Fruit fly (Drosophila melanogaster) whole organism, embryonic: ENCODE results near the gene twe.

Source experiments
- ATbp ChIP-seq: fragments of 200-800 bp; sonication (Bioruptor generic); optimal IDR thresholded peaks from 2 replicates; lab custom pipeline; 2017; ENCODE audit warnings: missing biosample characterization, mild to moderate bottlenecking, missing genetic modification characterization, missing genetic modification reagents
- Atf6 ChIP-seq: fragments of 200-800 bp; sonication (Bioruptor generic); IDR thresholded peaks from 2 replicates; pipeline ENCODE4 v1.3.6; 2022; ENCODE audit warnings: missing biosample characterization, missing genetic modification characterization
- Bdp1 ChIP-seq: fragments of 200-800 bp; sonication (Bioruptor generic); optimal IDR thresholded peaks from 3 replicates; lab custom pipeline; 2016; ENCODE audit warnings: missing biosample characterization, missing genetic modification characterization
- CG1024 ChIP-seq: fragments of 200-800 bp; sonication (Bioruptor generic); IDR thresholded peaks from 2 replicates; pipeline ENCODE4 v1.3.6; 2022; ENCODE audit warnings: missing biosample characterization, missing genetic modification characterization
- CG10274 ChIP-seq: fragments of 200-800 bp; sonication (Bioruptor generic); optimal IDR thresholded peaks from 3 replicates; lab custom pipeline; 2017; ENCODE audit warnings: missing biosample characterization, mild to moderate bottlenecking, missing genetic modification characterization
- CG10321 ChIP-seq: fragments of 200-800 bp; sonication (Bioruptor generic); IDR thresholded peaks from 2 replicates; pipeline ENCODE4 v1.3.6; 2022; ENCODE audit warnings: missing biosample characterization, missing genetic modification characterization
- CG11456 ChIP-seq: fragments of 200-800 bp; sonication (Bioruptor generic); IDR thresholded peaks from 3 replicates; pipeline ENCODE4 v1.3.6; 2022; ENCODE audit warnings: missing biosample characterization, missing genetic modification characterization
- CG11560 ChIP-seq: fragments of 200-800 bp; sonication (Bioruptor generic); IDR thresholded peaks from 3 replicates; pipeline ENCODE4 v1.3.6; 2022; ENCODE audit warnings: missing biosample characterization, missing genetic modification characterization
- CG11723 ChIP-seq: fragments of 200-800 bp; sonication (Bioruptor generic); optimal IDR thresholded peaks from 2 replicates; lab custom pipeline; 2017; ENCODE audit warnings: missing biosample characterization, mild to moderate bottlenecking, missing genetic modification characterization
- CG12744 ChIP-seq: fragments of 200-800 bp; sonication (Bioruptor generic); optimal IDR thresholded peaks from 2 replicates; lab custom pipeline; 2016; ENCODE audit warnings: missing biosample characterization, missing genetic modification characterization
- CG14050 ChIP-seq: fragments of 200-800 bp; sonication (Bioruptor generic); IDR thresholded peaks from 3 replicates; pipeline ENCODE4 v1.3.6; 2022; ENCODE audit warnings: missing biosample characterization, missing genetic modification characterization
- CG14965 ChIP-seq: fragments of 200-800 bp; sonication (Bioruptor generic); optimal IDR thresholded peaks from 2 replicates; lab custom pipeline; 2016; ENCODE audit warnings: missing biosample characterization, missing genetic modification characterization, borderline replicate concordance
- CG15514 ChIP-seq: fragments of 200-800 bp; sonication (Bioruptor generic); optimal IDR thresholded peaks from 3 replicates; lab custom pipeline; 2017; ENCODE audit warnings: missing biosample characterization, missing genetic modification characterization, mild to moderate bottlenecking, moderate library complexity, missing genetic modification reagents
- CG16863 ChIP-seq: fragments of 200-800 bp; sonication (Bioruptor generic); optimal IDR thresholded peaks from 3 replicates; lab custom pipeline; 2016; ENCODE audit warnings: missing biosample characterization, missing genetic modification characterization
- CG17802 ChIP-seq: fragments of 200-800 bp; sonication (Bioruptor generic); optimal IDR thresholded peaks from 2 replicates; lab custom pipeline; 2018; ENCODE audit warnings: missing biosample characterization, mild to moderate bottlenecking, missing genetic modification characterization, moderate library complexity
- CG32772 ChIP-seq: fragments of 200-800 bp; sonication (Bioruptor generic); IDR thresholded peaks from 2 replicates; pipeline ENCODE4 v1.3.6; 2022; ENCODE audit warnings: missing biosample characterization, missing genetic modification characterization
- CG6791 ChIP-seq: fragments of 200-800 bp; sonication (Bioruptor generic); IDR thresholded peaks from 3 replicates; pipeline ENCODE4 v1.3.6; 2022; ENCODE audit warnings: missing biosample characterization, missing genetic modification characterization; ENCODE audit not compliant: partially characterized antibody
- CG7271 ChIP-seq: fragments of 200-800 bp; sonication (Bioruptor generic); optimal IDR thresholded peaks from 2 replicates; lab custom pipeline; 2018; ENCODE audit warnings: missing biosample characterization, mild to moderate bottlenecking, missing genetic modification characterization, moderate library complexity
- CG7372 ChIP-seq: fragments of 200-800 bp; sonication (Bioruptor generic); IDR thresholded peaks from 2 replicates; pipeline ENCODE4 v1.3.6; 2022; ENCODE audit warnings: missing biosample characterization, missing genetic modification characterization
- Doc2 ChIP-seq: fragments of 200-800 bp; sonication (Bioruptor generic); IDR thresholded peaks from 2 replicates; pipeline ENCODE4 v1.3.6; 2022; ENCODE audit warnings: missing biosample characterization, missing genetic modification characterization
- Fer2 ChIP-seq: fragments of 200-800 bp; sonication (Bioruptor generic); optimal IDR thresholded peaks from 2 replicates; lab custom pipeline; 2018; ENCODE audit warnings: missing biosample characterization, mild to moderate bottlenecking, missing genetic modification characterization, moderate library complexity
- HHEX ChIP-seq: fragments of 200-800 bp; sonication (Bioruptor generic); optimal IDR thresholded peaks from 3 replicates; lab custom pipeline; 2017; ENCODE audit warnings: missing biosample characterization, mild to moderate bottlenecking, missing genetic modification characterization, missing genetic modification reagents
- HmgD ChIP-seq: fragments of 200-800 bp; sonication (Bioruptor generic); optimal IDR thresholded peaks from 3 replicates; lab custom pipeline; 2016; ENCODE audit warnings: missing biosample characterization, missing genetic modification characterization
- MESR4 ChIP-seq: fragments of 200-800 bp; sonication (Bioruptor generic); optimal IDR thresholded peaks from 2 replicates; lab custom pipeline; 2018; ENCODE audit warnings: missing biosample characterization, mild to moderate bottlenecking, missing genetic modification characterization, moderate library complexity
- Max ChIP-seq: fragments of 200-800 bp; sonication (Bioruptor generic); optimal IDR thresholded peaks from 2 replicates; lab custom pipeline; 2016; ENCODE audit warnings: missing biosample characterization, mild to moderate bottlenecking, missing genetic modification characterization
- NK7.1 ChIP-seq: fragments of 200-800 bp; sonication (Bioruptor generic); optimal IDR thresholded peaks from 3 replicates; lab custom pipeline; 2016; ENCODE audit warnings: missing biosample characterization, missing genetic modification characterization
- Oaz ChIP-seq: fragments of 200-800 bp; sonication (Bioruptor generic); IDR thresholded peaks from 2 replicates; pipeline ENCODE4 v1.3.6; 2022; ENCODE audit warnings: missing biosample characterization, missing genetic modification characterization
- Ssrp ChIP-seq: fragments of 200-800 bp; sonication (Bioruptor generic); optimal IDR thresholded peaks from 2 replicates; lab custom pipeline; 2018; ENCODE audit warnings: missing biosample characterization, mild to moderate bottlenecking, missing genetic modification characterization, moderate library complexity
- Xbp1 ChIP-seq: fragments of 200-800 bp; sonication (Bioruptor generic); optimal IDR thresholded peaks from 3 replicates; lab custom pipeline; 2016; ENCODE audit warnings: missing biosample characterization, mild to moderate bottlenecking, missing genetic modification characterization
- ac ChIP-seq: fragments of 200-800 bp; sonication (Bioruptor generic); optimal IDR thresholded peaks from 3 replicates; lab custom pipeline; 2017; ENCODE audit warnings: missing biosample characterization, mild to moderate bottlenecking, missing genetic modification characterization
- al ChIP-seq: fragments of 200-800 bp; sonication (Bioruptor generic); IDR thresholded peaks from 2 replicates; pipeline ENCODE4 v1.3.6; 2022; ENCODE audit warnings: missing biosample characterization, missing genetic modification characterization
- bab2 ChIP-seq: fragments of 200-800 bp; sonication (Bioruptor generic); optimal IDR thresholded peaks from 2 replicates; lab custom pipeline; 2016; ENCODE audit warnings: missing biosample characterization, missing genetic modification characterization
- cas ChIP-seq: fragments of 200-800 bp; sonication (Bioruptor generic); IDR thresholded peaks from 2 replicates; pipeline ENCODE4 v1.3.6; 2022; ENCODE audit warnings: missing biosample characterization, missing genetic modification characterization
- dati ChIP-seq: fragments of 200-800 bp; sonication (Bioruptor generic); IDR thresholded peaks from 2 replicates; pipeline ENCODE4 v1.3.6; 2022; ENCODE audit warnings: missing biosample characterization, missing genetic modification characterization
- dimm ChIP-seq: fragments of 200-800 bp; sonication (Bioruptor generic); IDR thresholded peaks from 2 replicates; pipeline ENCODE4 v1.3.6; 2022; ENCODE audit warnings: missing biosample characterization, missing genetic modification characterization
- dmrt99B ChIP-seq: fragments of 200-800 bp; sonication (Bioruptor generic); optimal IDR thresholded peaks from 2 replicates; lab custom pipeline; 2018; ENCODE audit warnings: missing biosample characterization, mild to moderate bottlenecking, missing genetic modification characterization, moderate library complexity
- esg ChIP-seq: fragments of 200-800 bp; sonication (Bioruptor generic); conservative IDR thresholded peaks from 2 replicates; pipeline ENCODE4 v1.3.6; 2022; ENCODE audit warnings: missing biosample characterization, missing genetic modification characterization
- fd3F ChIP-seq: fragments of 200-800 bp; sonication (Bioruptor generic); optimal IDR thresholded peaks from 2 replicates; lab custom pipeline; 2018; ENCODE audit warnings: missing biosample characterization, mild to moderate bottlenecking, missing genetic modification characterization, moderate library complexity
- ftz-f1 ChIP-seq: fragments of 200-800 bp; sonication (Bioruptor generic); optimal IDR thresholded peaks from 2 replicates; lab custom pipeline; 2016; ENCODE audit warnings: missing biosample characterization, missing genetic modification characterization
- fu2 ChIP-seq: fragments of 200-800 bp; sonication (Bioruptor generic); optimal IDR thresholded peaks from 2 replicates; lab custom pipeline; 2016; ENCODE audit warnings: missing biosample characterization, missing genetic modification characterization
- ham ChIP-seq: fragments of 200-800 bp; sonication (Bioruptor generic); IDR thresholded peaks from 2 replicates; pipeline ENCODE4 v1.3.6; 2022; ENCODE audit warnings: missing biosample characterization, missing genetic modification characterization
- insv ChIP-seq, 2 experiments: fragments of 200-800 bp; sonication (Bioruptor generic); optimal IDR thresholded peaks; 3 replicates each; lab custom pipeline; 2016 to 2018; ENCODE audit warnings: missing biosample characterization in 2 of 2, missing genetic modification characterization in 2 of 2
- lov ChIP-seq, 2 experiments: fragments of 200-800 bp in 1 of 2; fragments of >200 bp in 1 of 2; sonication (Bioruptor generic) in 1 of 2; IDR thresholded peaks in 1 of 2; optimal IDR thresholded peaks in 1 of 2; 2 replicates in 1 of 2; 3 replicates in 1 of 2; pipeline versions ENCODE4 v1.3.6 to Lab custom; 2017 to 2022; ENCODE audit warnings: missing biosample characterization in 1 of 2, missing genetic modification characterization in 1 of 2
- pan ChIP-seq, 4 experiments: fragments of >200 bp in 3 of 4; fragments of 200-800 bp in 1 of 4; sonication (Bioruptor generic) in 1 of 4; optimal IDR thresholded peaks in 3 of 4; IDR thresholded peaks in 1 of 4; 2 replicates each; pipeline versions ENCODE4 v1.3.6 to Lab custom; 2017 to 2022; ENCODE audit warnings: missing biosample characterization in 2 of 4, missing genetic modification characterization in 2 of 4, mixed read lengths in 1 of 4
- ranshi ChIP-seq: fragments of 200-800 bp; sonication (Bioruptor generic); IDR thresholded peaks from 2 replicates; pipeline ENCODE4 v1.3.6; 2022; ENCODE audit warnings: missing biosample characterization, missing genetic modification characterization
- sim ChIP-seq: fragments of 200-800 bp; sonication (Bioruptor generic); IDR thresholded peaks from 2 replicates; pipeline ENCODE4 v1.3.6; 2022; ENCODE audit warnings: missing biosample characterization, missing genetic modification characterization
- sisA ChIP-seq: fragments of 200-800 bp; sonication (Bioruptor generic); IDR thresholded peaks from 2 replicates; pipeline ENCODE4 v1.3.6; 2022; ENCODE audit warnings: missing biosample characterization, missing genetic modification characterization
- tna ChIP-seq: fragments of 200-800 bp; sonication (Bioruptor generic); IDR thresholded peaks from 2 replicates; pipeline ENCODE4 v1.3.6; 2022; ENCODE audit warnings: missing biosample characterization, missing genetic modification characterization; ENCODE audit not compliant: partially characterized antibody
- twi ChIP-seq: fragments of 200-800 bp; optimal IDR thresholded peaks from 2 replicates; lab custom pipeline; 2019; ENCODE audit warnings: missing biosample characterization, mild to moderate bottlenecking, missing genetic modification characterization, moderate library complexity

The twe gene

dm6 chr2L:16307026-16307703, 45.5 kb upstream of the twe start, which contains the start of the genes CG5861 and Syx5 (continued):
- peak; percentile 46 for TF ChIP-seq sisA (GFP tag; lab: Robert Waterston, UW)
- peak in 1 of 2 experiments; percentile 43 for TF ChIP-seq insv (GFP tag; optimal IDR thresholded peaks at IDR 0.05; lab: Kevin White, UChicago)
- TF ChIP-seq Max (GFP tag; lab: Kevin White, UChicago), result peak; percentile 45
- TF ChIP-seq ftz-f1 (GFP tag; lab: Kevin White, UChicago), result no peak
- TF ChIP-seq CG11560 (tag; lab: Robert Waterston, UW), result no peak
- 0 out of 2 replicates have a peak, but pooled peaks have one; percentile 27 for TF ChIP-seq cas
- no peak for TF ChIP-seq ATbp (GFP tag; lab: Kevin White, UChicago)
- TF ChIP-seq CG7372, result 0 out of 2 replicates have a peak, but pooled peaks have one; percentile 30
- peak; percentile 66 for TF ChIP-seq MESR4 (GFP tag; lab: Kevin White, UChicago)
- TF ChIP-seq dati (GFP tag; lab: Robert Waterston, UW), result no peak
- no peak for TF ChIP-seq dimm (GFP tag; lab: Robert Waterston, UW)
- TF ChIP-seq HmgD (GFP tag; lab: Kevin White, UChicago), result no peak
- peak; percentile 79 for TF ChIP-seq tna (GFP tag; lab: Robert Waterston, UW)
- peak; percentile 52; the same call in 1 of the 2 replicates for TF ChIP-seq ranshi (GFP tag; lab: Robert Waterston, UW)
- no peak for TF ChIP-seq dmrt99B
- TF ChIP-seq Xbp1, result peak; percentile 87
- TF ChIP-seq pan (optimal IDR thresholded peaks at IDR 0.05; lab: Kevin White, UChicago), result no peak
- peak in 1 of 2 experiments; percentile 50 for TF ChIP-seq pan (GFP tag; optimal IDR thresholded peaks at IDR 0.05 in 1 of 2, IDR thresholded peaks at IDR 0.05 in 1 of 2)
- TF ChIP-seq CG12744, result no peak
- TF ChIP-seq sim, result no peak
- TF ChIP-seq Oaz (GFP tag; lab: Robert Waterston, UW), result no peak
- TF ChIP-seq CG16863 (GFP tag; lab: Kevin White, UChicago), result no peak
- TF ChIP-seq Doc2 (GFP tag; lab: Robert Waterston, UW), result no peak
- TF ChIP-seq ham, result no peak
- peak; percentile 42 for TF ChIP-seq Fer2 (tag; lab: Kevin White, UChicago)
- TF ChIP-seq CG11456 (GFP tag; lab: Robert Waterston, UW), result peak; percentile 70; the same call in 2 of the 3 replicates
- TF ChIP-seq Bdp1 (GFP tag; lab: Kevin White, UChicago), result no peak
- no peak for TF ChIP-seq fu2 (GFP tag; lab: Kevin White, UChicago)
- peak; percentile 54 for TF ChIP-seq Atf6
- TF ChIP-seq CG14965 (GFP tag; lab: Kevin White, UChicago), result no peak
- peak; percentile 25 for TF ChIP-seq CG11723 (GFP tag; lab: Kevin White, UChicago)
- TF ChIP-seq lov (optimal IDR thresholded peaks at IDR 0.05; lab: Kevin White, UChicago), result no peak
- no peak for TF ChIP-seq lov (GFP tag; IDR thresholded peaks at IDR 0.05; lab: Robert Waterston, UW)
- TF ChIP-seq fd3F (GFP tag; lab: Kevin White, UChicago), result peak; percentile 20
- peak; percentile 77 for TF ChIP-seq CG6791 (GFP tag; lab: Robert Waterston, UW)
- TF ChIP-seq CG15514 (GFP tag; lab: Kevin White, UChicago), result peak; percentile 52
- TF ChIP-seq HHEX, result no peak
- TF ChIP-seq CG1024 (GFP tag; lab: Robert Waterston, UW), result no peak
- TF ChIP-seq CG10274 (GFP tag; lab: Kevin White, UChicago), result no peak
- TF ChIP-seq bab2 (GFP tag; lab: Kevin White, UChicago), result no peak
- peak; percentile 54 for TF ChIP-seq twi (tag; lab: Kevin White, UChicago)
- peak; percentile 44; the same call in 1 of the 2 replicates for TF ChIP-seq esg (GFP tag; lab: Robert Waterston, UW)
- TF ChIP-seq al (GFP tag; lab: Robert Waterston, UW), result peak; percentile 60
- no peak for TF ChIP-seq CG7271 (tag; lab: Kevin White, UChicago)
- TF ChIP-seq NK7.1 (GFP tag; lab: Kevin White, UChicago), result no peak
- no peak for TF ChIP-seq CG17802 (tag; lab: Kevin White, UChicago)
- TF ChIP-seq Ssrp (tag; lab: Kevin White, UChicago), result peak; percentile 37
- TF ChIP-seq CG10321, result no peak
- peak; percentile 74; the same call in 1 of the 2 replicates for TF ChIP-seq CG32772 (GFP tag; lab: Robert Waterston, UW)
- TF ChIP-seq ac, result no peak
- peak; percentile 17; the same call in 1 of the 3 replicates for TF ChIP-seq CG14050 (GFP tag; lab: Robert Waterston, UW)
